Worm (Caenorhabditis elegans) whole organism, L2 larva: ENCODE results near the gene unk-1.
A peak's percentile ranks its signal among the peaks of the same experiment; 100 is the strongest.

Source experiments
- C34F6.9 ChIP-seq: fragments of 150-350 bp; optimal IDR thresholded peaks from 2 replicates; lab custom pipeline; 2014; ENCODE audit warnings: missing biosample characterization, missing genetic modification characterization
- F13H6.1 ChIP-seq: sonication (generic microtip); optimal IDR thresholded peaks from 2 replicates; lab custom pipeline; 2016; ENCODE audit warnings: missing genetic modification characterization, missing compliant biosample characterization
- ZK546.5 ChIP-seq: sonication (generic microtip); optimal IDR thresholded peaks from 2 replicates; lab custom pipeline; 2017; ENCODE audit warnings: missing biosample characterization, missing genetic modification characterization
- alr-1 ChIP-seq: fragments of 150-350 bp; optimal IDR thresholded peaks from 2 replicates; lab custom pipeline; 2014; ENCODE audit warnings: missing biosample characterization, missing genetic modification characterization
- ama-1 ChIP-seq: fragments of 150-350 bp; optimal IDR thresholded peaks from 2 replicates; lab custom pipeline; 2018; ENCODE audit warnings: inconsistent platforms
- blmp-1 ChIP-seq: sonication (generic microtip); optimal IDR thresholded peaks from 2 replicates; lab custom pipeline; 2017; ENCODE audit warnings: missing genetic modification characterization, mild to moderate bottlenecking, missing compliant biosample characterization, antibody characterized with exemption, moderate library complexity; ENCODE audit not compliant: insufficient read depth
- ceh-16 ChIP-seq: fragments of 150-350 bp; optimal IDR thresholded peaks from 2 replicates; lab custom pipeline; 2014; ENCODE audit warnings: missing biosample characterization, missing genetic modification characterization
- ceh-82 ChIP-seq: fragments of 150-350 bp; optimal IDR thresholded peaks from 2 replicates; lab custom pipeline; 2014; ENCODE audit warnings: missing biosample characterization, missing genetic modification characterization
- crh-2 ChIP-seq: sonication (generic microtip); optimal IDR thresholded peaks from 2 replicates; lab custom pipeline; 2017; ENCODE audit warnings: missing biosample characterization, missing genetic modification characterization
- dmd-4 ChIP-seq: sonication (generic microtip); optimal IDR thresholded peaks from 2 replicates; lab custom pipeline; 2017; ENCODE audit warnings: missing biosample characterization, missing genetic modification characterization
- egl-27 ChIP-seq: sonication (generic microtip); optimal IDR thresholded peaks from 3 replicates; lab custom pipeline; 2017; ENCODE audit warnings: missing biosample characterization, missing genetic modification reagents, missing genetic modification characterization
- elt-1 ChIP-seq: fragments of 150-350 bp; optimal IDR thresholded peaks from 2 replicates; lab custom pipeline; 2014; ENCODE audit warnings: missing biosample characterization, missing genetic modification characterization
- elt-3 ChIP-seq: sonication (generic microtip); optimal IDR thresholded peaks from 2 replicates; lab custom pipeline; 2017; ENCODE audit warnings: missing biosample characterization, missing genetic modification characterization
- fos-1 ChIP-seq: fragments of 150-350 bp; optimal IDR thresholded peaks from 2 replicates; lab custom pipeline; 2014; ENCODE audit warnings: missing biosample characterization, missing genetic modification characterization
- lin-11 ChIP-seq: fragments of 150-350 bp; sonication (generic microtip); optimal IDR thresholded peaks from 2 replicates; lab custom pipeline; 2014; ENCODE audit warnings: missing biosample characterization, missing genetic modification characterization, inconsistent platforms, mixed read lengths
- lsy-2 ChIP-seq, 2 experiments: fragments of 150-350 bp in 1 of 2; sonication (generic microtip) in 1 of 2; optimal IDR thresholded peaks; 2 replicates each; lab custom pipeline; 2014 to 2017; ENCODE audit warnings: missing biosample characterization in 2 of 2, missing genetic modification characterization in 2 of 2
- mab-5 ChIP-seq: fragments of 150-350 bp; optimal IDR thresholded peaks from 2 replicates; lab custom pipeline; 2014; ENCODE audit warnings: missing biosample characterization, missing genetic modification characterization
- mbf-1 ChIP-seq: sonication (generic microtip); optimal IDR thresholded peaks from 2 replicates; lab custom pipeline; 2017; ENCODE audit warnings: missing biosample characterization, missing genetic modification characterization
- mdl-1 ChIP-seq, 2 experiments: fragments of 150-350 bp in 1 of 2; sonication (generic microtip) in 1 of 2; optimal IDR thresholded peaks; 2 replicates each; lab custom pipeline; 2017; ENCODE audit warnings: missing biosample characterization in 2 of 2, missing genetic modification characterization in 2 of 2
- nhr-10 ChIP-seq: sonication (generic microtip); optimal IDR thresholded peaks from 2 replicates; lab custom pipeline; 2017; ENCODE audit warnings: missing biosample characterization, missing genetic modification characterization
- nhr-11 ChIP-seq: fragments of 150-350 bp; optimal IDR thresholded peaks from 2 replicates; lab custom pipeline; 2014; ENCODE audit warnings: missing biosample characterization, missing genetic modification characterization
- nhr-12 ChIP-seq: fragments of 150-350 bp; optimal IDR thresholded peaks from 2 replicates; lab custom pipeline; 2014; ENCODE audit warnings: missing biosample characterization, missing genetic modification characterization
- nhr-129 ChIP-seq: fragments of 150-350 bp; optimal IDR thresholded peaks from 2 replicates; lab custom pipeline; 2014; ENCODE audit warnings: missing biosample characterization, missing genetic modification characterization
- nhr-21 ChIP-seq: fragments of 150-350 bp; optimal IDR thresholded peaks from 2 replicates; lab custom pipeline; 2014; ENCODE audit warnings: missing biosample characterization, missing genetic modification characterization
- nhr-23 ChIP-seq: fragments of 150-350 bp; optimal IDR thresholded peaks from 2 replicates; lab custom pipeline; 2014; ENCODE audit warnings: missing biosample characterization, missing genetic modification reagents, missing genetic modification characterization
- nhr-237 ChIP-seq: fragments of 150-350 bp; optimal IDR thresholded peaks from 2 replicates; lab custom pipeline; 2014; ENCODE audit warnings: missing biosample characterization, missing genetic modification characterization
- nhr-25 ChIP-seq: fragments of 150-350 bp; sonication (generic microtip); optimal IDR thresholded peaks from 3 replicates; lab custom pipeline; 2014; ENCODE audit warnings: missing biosample characterization, missing genetic modification characterization
- nhr-6 ChIP-seq: fragments of 150-350 bp; optimal IDR thresholded peaks from 2 replicates; lab custom pipeline; 2014; ENCODE audit warnings: missing biosample characterization, missing genetic modification characterization
- nhr-77 ChIP-seq: fragments of 150-350 bp; optimal IDR thresholded peaks from 2 replicates; lab custom pipeline; 2014; ENCODE audit warnings: missing biosample characterization, missing genetic modification characterization
- sem-4 ChIP-seq: fragments of 150-350 bp; optimal IDR thresholded peaks from 2 replicates; lab custom pipeline; 2014; ENCODE audit warnings: missing biosample characterization, missing genetic modification reagents, missing genetic modification characterization
- sma-3 ChIP-seq: sonication (generic microtip); optimal IDR thresholded peaks from 2 replicates; lab custom pipeline; 2016; ENCODE audit warnings: missing genetic modification reagents, missing genetic modification characterization, missing compliant biosample characterization
- sma-9 ChIP-seq, 2 experiments: fragments of 150-350 bp in 1 of 2; sonication (generic microtip) in 1 of 2; optimal IDR thresholded peaks; 2 replicates each; lab custom pipeline; 2014 to 2016; ENCODE audit warnings: missing genetic modification characterization in 2 of 2, mild to moderate bottlenecking in 1 of 2, missing biosample characterization in 1 of 2, missing compliant biosample characterization in 1 of 2, missing genetic modification reagents in 1 of 2, moderate library complexity in 1 of 2
- unc-55 ChIP-seq: fragments of 150-350 bp; sonication (generic microtip); optimal IDR thresholded peaks from 3 replicates; lab custom pipeline; 2014; ENCODE audit warnings: missing biosample characterization, missing genetic modification reagents, missing genetic modification characterization
- unc-62 ChIP-seq: fragments of 150-350 bp; optimal IDR thresholded peaks from 2 replicates; lab custom pipeline; 2014; ENCODE audit warnings: missing biosample characterization, missing genetic modification reagents, missing genetic modification characterization
- zag-1 ChIP-seq: fragments of 150-350 bp; optimal IDR thresholded peaks from 2 replicates; lab custom pipeline; 2014; ENCODE audit warnings: missing biosample characterization, missing genetic modification characterization
- ztf-11 ChIP-seq: sonication (generic microtip); optimal IDR thresholded peaks from 2 replicates; lab custom pipeline; 2017; ENCODE audit warnings: missing biosample characterization, missing genetic modification characterization
- ztf-4 ChIP-seq: fragments of 150-350 bp; optimal IDR thresholded peaks from 2 replicates; lab custom pipeline; 2014; ENCODE audit warnings: missing biosample characterization, missing genetic modification characterization

The unk-1 gene

DNA sequence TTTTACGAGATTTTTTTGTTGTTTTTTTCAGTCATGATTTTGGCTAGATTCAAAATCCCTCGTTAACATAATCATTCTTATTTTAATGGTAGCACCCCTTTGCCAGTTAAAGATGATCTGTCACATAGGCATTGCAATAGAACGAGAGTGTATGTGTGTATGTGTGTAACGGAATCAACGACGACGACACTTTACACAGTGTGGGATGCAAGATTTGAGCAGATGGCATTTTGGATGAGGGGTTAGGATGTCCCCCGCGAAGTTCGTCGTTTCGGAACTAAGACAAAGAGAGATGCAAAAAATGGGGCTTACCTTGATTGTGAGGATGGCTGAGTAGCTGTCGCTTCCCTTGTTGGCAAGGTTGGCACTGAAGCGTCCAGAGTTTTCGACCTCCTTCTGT is 37.3 kb downstream of the unk-1 start:
- TF ChIP-seq crh-2 (tag; lab: Kevin White, UChicago) (no peak), ama-1 (lab: Kevin White, UChicago) (no peak), lin-11 (tag; lab: Kevin White, UChicago) (no peak), mab-5 (tag; lab: Kevin White, UChicago) (no peak)

DNA sequence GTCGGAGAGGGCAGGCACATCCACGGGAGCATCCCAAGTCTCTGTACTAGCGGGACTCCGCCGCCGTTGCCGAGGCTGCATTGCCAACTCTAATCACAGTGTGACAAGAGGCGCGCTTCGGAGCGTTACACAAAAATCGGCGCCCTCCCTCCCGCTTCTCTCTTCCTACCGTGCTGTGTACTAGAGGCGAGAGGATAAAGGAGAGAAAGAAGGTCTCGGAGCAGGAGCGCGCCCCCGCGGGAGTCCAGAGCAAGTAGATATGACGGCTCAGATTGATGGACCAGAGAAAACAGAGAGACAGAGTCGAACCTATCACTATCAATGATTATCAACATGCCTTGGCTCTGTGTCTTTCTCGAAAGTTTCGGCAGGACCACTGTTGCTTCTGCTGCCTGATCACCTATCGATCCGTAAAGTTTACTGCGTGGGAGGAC is 38.2 kb downstream of the unk-1 start:
- TF ChIP-seq F13H6.1 (peak; percentile 80), nhr-129 (tag; lab: Kevin White, UChicago) (peak; percentile 30), egl-27 (tag; lab: Kevin White, UChicago) (no peak), lsy-2 (tag; optimal IDR thresholded peaks at IDR 0.05; lab: Kevin White, UChicago) (peak in 1 of 2 experiments; percentile 39), sma-9 (GFP tag; optimal IDR thresholded peaks at IDR 0.05; lab: Kevin White, UChicago) (peak; percentile 48), sma-9 (tag; optimal IDR thresholded peaks at IDR 0.05; lab: Kevin White, UChicago) (no peak)

DNA sequence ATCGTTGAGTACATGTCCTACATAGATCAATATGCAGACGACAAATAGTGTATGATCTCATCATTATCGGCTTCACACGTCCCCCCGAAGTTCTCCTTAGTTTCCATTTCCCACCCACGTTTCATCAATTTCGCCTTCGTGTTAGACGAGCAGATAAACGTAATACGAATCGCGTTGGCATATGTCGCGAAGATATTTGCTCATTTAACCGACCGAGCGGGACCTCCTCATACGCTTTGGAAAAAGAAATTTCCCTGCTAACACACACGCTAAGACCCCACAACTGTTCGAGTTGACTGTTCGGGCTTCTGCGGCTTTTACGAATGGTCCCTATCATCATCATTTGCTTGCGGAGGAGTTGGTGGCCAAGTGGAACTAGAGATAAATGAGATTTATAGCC is 39.7 kb downstream of the unk-1 start:
- TF ChIP-seq ztf-11 (tag; lab: Kevin White, UChicago), result no peak
- no peak for TF ChIP-seq nhr-77 (tag; lab: Kevin White, UChicago)
- no peak for TF ChIP-seq egl-27 (tag; lab: Kevin White, UChicago)
- TF ChIP-seq alr-1 (tag; lab: Kevin White, UChicago), result no peak
- TF ChIP-seq mdl-1 (tag; optimal IDR thresholded peaks at IDR 0.05; lab: Kevin White, UChicago), result no peak
- TF ChIP-seq fos-1 (tag; lab: Kevin White, UChicago), result no peak
- no peak for TF ChIP-seq dmd-4 (tag; lab: Kevin White, UChicago)
- no peak for TF ChIP-seq ceh-82 (tag; lab: Kevin White, UChicago)
- no peak for TF ChIP-seq nhr-6 (tag; lab: Kevin White, UChicago)
- no peak for TF ChIP-seq elt-3 (tag; lab: Kevin White, UChicago)
- TF ChIP-seq elt-1, result no peak
- no peak for TF ChIP-seq unc-62
- TF ChIP-seq ama-1 (lab: Kevin White, UChicago), result no peak
- TF ChIP-seq lsy-2 (tag; optimal IDR thresholded peaks at IDR 0.05; lab: Kevin White, UChicago), result no peak
- TF ChIP-seq mbf-1 (tag; lab: Kevin White, UChicago), result no peak
- no peak for TF ChIP-seq mab-5 (tag; lab: Kevin White, UChicago)
- TF ChIP-seq nhr-25 (tag; lab: Kevin White, UChicago), result no peak
- TF ChIP-seq nhr-237 (tag; lab: Kevin White, UChicago), result no peak
- TF ChIP-seq nhr-12 (tag; lab: Kevin White, UChicago), result no peak
- TF ChIP-seq, all 48 proteins: peak for 0

DNA sequence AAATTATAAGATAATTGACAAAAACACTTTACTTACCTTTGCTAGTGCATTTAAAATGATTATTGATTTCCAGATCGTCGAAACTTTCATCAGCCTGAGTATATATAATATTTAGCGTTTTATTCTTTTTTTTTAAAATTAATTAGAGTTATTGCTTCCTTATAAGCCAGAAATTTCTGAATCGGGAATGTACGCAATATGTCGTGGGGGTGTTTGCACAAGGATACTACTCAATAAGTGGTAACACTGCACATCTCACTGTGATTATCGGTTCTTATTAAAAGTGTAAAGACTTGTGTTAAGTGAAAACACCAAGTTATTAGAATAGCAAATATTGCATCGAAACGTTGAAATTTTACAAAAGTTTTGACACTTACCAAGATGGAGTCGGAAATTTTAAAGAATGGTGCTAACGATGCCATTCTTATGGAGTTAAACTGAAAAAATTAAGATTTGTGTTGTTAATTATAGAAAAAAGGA is 43.0 kb downstream of the unk-1 start, which contains the start of gene dim-1:
TSS of gene dim-1 (minus strand) at position 430 of the 480 bp plus-strand sequence.
- TF ChIP-seq unc-55 (peak; percentile 25), sma-9 (GFP tag; optimal IDR thresholded peaks at IDR 0.05; lab: Kevin White, UChicago) (no peak), sma-9 (tag; optimal IDR thresholded peaks at IDR 0.05; lab: Kevin White, UChicago) (no peak), C34F6.9 (tag; lab: Kevin White, UChicago) (peak; percentile 64)

DNA sequence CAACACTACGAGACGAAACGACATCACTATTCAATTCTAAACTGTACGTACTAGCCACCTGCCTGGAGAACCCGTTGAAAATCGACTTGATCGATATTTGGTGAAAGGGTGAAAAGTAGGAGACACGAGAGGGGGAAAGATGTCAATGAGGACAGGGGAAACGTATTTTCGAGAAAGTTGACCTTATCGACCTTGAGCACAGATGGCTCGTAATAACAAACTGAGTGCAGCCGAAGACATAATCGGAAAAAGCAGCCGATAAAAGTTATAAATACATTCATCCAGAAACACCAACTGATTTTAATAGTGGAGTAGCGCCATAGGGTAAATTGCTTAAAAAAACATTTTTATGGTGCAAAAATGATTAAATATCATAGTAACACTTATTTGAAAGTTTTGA is 45.2 kb downstream of the unk-1 start:
- TF ChIP-seq nhr-23 (tag; lab: Kevin White, UChicago) (no peak), sem-4 (tag; lab: Kevin White, UChicago) (no peak), alr-1 (tag; lab: Kevin White, UChicago) (no peak), nhr-11 (tag; lab: Kevin White, UChicago) (no peak), nhr-10 (tag; lab: Kevin White, UChicago) (no peak), lsy-2 (tag; optimal IDR thresholded peaks at IDR 0.05; lab: Kevin White, UChicago) (no peak), ZK546.5 (tag; lab: Kevin White, UChicago) (no peak), F13H6.1 (no peak), elt-1 (no peak), crh-2 (tag; lab: Kevin White, UChicago) (no peak), mab-5 (tag; lab: Kevin White, UChicago) (no peak), sma-3 (GFP tag; lab: Kevin White, UChicago) (no peak), blmp-1 (no peak), zag-1 (tag; lab: Kevin White, UChicago) (no peak), nhr-21 (tag; lab: Kevin White, UChicago) (no peak), dmd-4 (tag; lab: Kevin White, UChicago) (no peak), nhr-25 (tag; lab: Kevin White, UChicago) (no peak), ceh-16 (tag; lab: Kevin White, UChicago) (no peak), ztf-4 (tag; lab: Kevin White, UChicago) (no peak)
